Fruit fly (Drosophila melanogaster) whole organism, pupa: ENCODE results near the gene CG4982.

Experiments used
- CG15710 ChIP-seq: fragments of 200-800 bp; sonication (Bioruptor generic); optimal IDR thresholded peaks from 2 replicates; lab custom pipeline; 2018; ENCODE audit warnings: missing biosample characterization, mild to moderate bottlenecking, missing genetic modification characterization, moderate library complexity
- CG34367 ChIP-seq: fragments of 200-800 bp; sonication (Bioruptor generic); optimal IDR thresholded peaks from 2 replicates; lab custom pipeline; 2018; ENCODE audit warnings: missing biosample characterization, mild to moderate bottlenecking, missing genetic modification characterization
- EcR ChIP-seq: fragments of 200-800 bp; sonication (Bioruptor generic); optimal IDR thresholded peaks from 3 replicates; lab custom pipeline; 2019; ENCODE audit warnings: missing biosample characterization, missing genetic modification characterization, mild to moderate bottlenecking, moderate library complexity, missing genetic modification reagents

DNA sequence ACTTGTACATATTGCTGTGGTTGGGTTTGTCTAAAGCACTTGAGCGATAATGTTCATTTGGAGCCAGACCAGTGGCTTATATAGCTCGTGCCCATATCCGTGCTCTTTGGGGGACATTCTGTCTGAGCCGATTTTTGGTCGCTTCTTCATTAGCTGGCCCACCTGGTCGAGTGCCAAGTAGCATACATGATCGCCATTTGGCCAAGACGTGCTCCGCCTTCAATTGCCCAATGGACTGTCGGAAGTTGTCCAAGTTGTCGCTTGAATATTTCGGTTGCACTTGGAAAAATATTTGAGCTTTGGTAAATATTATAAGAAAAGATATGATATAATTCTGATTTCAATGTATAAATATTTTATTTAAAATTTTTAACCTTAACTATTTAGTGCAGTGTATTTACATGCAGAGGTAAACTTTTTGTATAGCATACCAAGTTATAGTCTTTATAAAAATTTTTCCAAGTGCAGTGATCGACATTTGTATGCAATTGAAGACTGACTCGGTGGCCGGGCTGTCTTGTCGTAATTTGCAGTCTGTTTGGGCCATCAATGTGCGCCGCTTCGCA lies 15.8 kb upstream of the CG4982 start, which contains the start of gene CG13047:
- no peak for TF ChIP-seq EcR (GFP tag; lab: Kevin White, UChicago)
- peak; percentile 1 for TF ChIP-seq CG34367 (tag; lab: Kevin White, UChicago)
- peak; percentile 29 for TF ChIP-seq CG15710
